Worm (Caenorhabditis elegans): ENCODE results near the gene sao-1.

sao-1 gene

DNA sequence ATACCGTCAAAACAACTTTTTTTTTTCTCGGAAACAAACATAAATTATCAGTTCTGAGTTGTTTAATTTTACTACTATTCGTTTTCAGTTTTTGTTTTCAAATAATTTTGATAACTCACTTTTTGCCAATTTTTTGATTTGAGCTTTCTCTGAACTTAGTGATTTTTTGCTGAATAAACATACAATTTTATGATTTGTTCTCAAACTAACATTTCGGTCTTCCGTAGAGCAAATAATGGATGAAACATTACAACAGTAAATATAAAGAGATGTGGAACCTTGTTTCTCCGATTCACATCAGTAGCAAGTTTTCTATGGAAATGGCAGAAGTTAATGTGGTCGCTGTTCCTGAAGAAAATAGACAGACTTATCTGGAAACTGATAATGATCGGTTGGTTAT, 14.0 kb upstream of the sao-1 start, which contains the start of gene R10D12.7:
Gene R10D12.7, plus strand, starts transcription at position 301 of the 400 bp plus-strand sequence.
- no peak for TF ChIP-seq rnt-1 (tag; optimal IDR thresholded peaks at IDR 0.05)
- no peak for TF ChIP-seq hlh-30 (tag; optimal IDR thresholded peaks at IDR 0.05; ENCODE audit: insufficient read depth)
- TF ChIP-seq Y22D7AL.16 (tag; optimal IDR thresholded peaks at IDR 0.05): no peak
- TF ChIP-seq F13H6.1 (tag; optimal IDR thresholded peaks at IDR 0.05): no peak
- no peak for TF ChIP-seq mec-3 (tag; optimal IDR thresholded peaks at IDR 0.05; ENCODE audit: borderline replicate concordance)
- TF ChIP-seq sox-2 (GFP tag; IDR thresholded peaks at IDR 0.05): no peak
- no peak for TF ChIP-seq fax-1 (tag; optimal IDR thresholded peaks at IDR 0.05)
- TF ChIP-seq ceh-30 (tag; optimal IDR thresholded peaks at IDR 0.05): no peak
- no peak for TF ChIP-seq hlh-8 (tag; optimal IDR thresholded peaks at IDR 0.05)
- no peak for TF ChIP-seq fkh-10 (GFP tag; optimal IDR thresholded peaks at IDR 0.05)

ce11 chrV:13953191-13953590, 10.5 kb upstream of the sao-1 start, which contains the start of gene R10D12.8:
R10D12.8 (minus strand) TSS chrV:13953291.
- TF ChIP-seq hlh-6 (tag; optimal IDR thresholded peaks at IDR 0.05) (no peak), unc-3 (GFP tag; conservative IDR thresholded peaks at IDR 0.05) (no peak), unc-3 (tag; optimal IDR thresholded peaks at IDR 0.05) (no peak), unc-55 (GFP tag; optimal IDR thresholded peaks at IDR 0.05) (no peak), ceh-6 (GFP tag; optimal IDR thresholded peaks at IDR 0.05) (no peak), odd-2 (tag; optimal IDR thresholded peaks at IDR 0.05) (no peak), pros-1 (tag; optimal IDR thresholded peaks at IDR 0.05) (no peak), ceh-9 (tag; optimal IDR thresholded peaks at IDR 0.05) (no peak), ets-4 (tag; optimal IDR thresholded peaks at IDR 0.05) (no peak), syd-9 (tag; optimal IDR thresholded peaks at IDR 0.05) (no peak), sox-4 (tag; optimal IDR thresholded peaks at IDR 0.05) (no peak), hlh-15 (tag; optimal IDR thresholded peaks at IDR 0.05) (no peak), madf-2 (tag; optimal IDR thresholded peaks at IDR 0.05) (no peak), lim-6 (tag; optimal IDR thresholded peaks at IDR 0.05) (no peak), sdc-2 (tag; optimal IDR thresholded peaks at IDR 0.05) (no peak), elt-4 (tag; optimal IDR thresholded peaks at IDR 0.05) (no peak), dmd-4 (tag; optimal IDR thresholded peaks at IDR 0.05; ENCODE audit: borderline replicate concordance) (no peak), ttx-3 (tag; optimal IDR thresholded peaks at IDR 0.05) (no peak)

- no peak for TF ChIP-seq eyg-1 (tag; optimal IDR thresholded peaks at IDR 0.05)
- TF ChIP-seq unc-3 (GFP tag; conservative IDR thresholded peaks at IDR 0.05): no peak
- no peak for TF ChIP-seq unc-3 (tag; optimal IDR thresholded peaks at IDR 0.05)
- TF ChIP-seq fkh-6 (tag; optimal IDR thresholded peaks at IDR 0.05): no peak
- no peak for TF ChIP-seq dve-1 (tag; optimal IDR thresholded peaks at IDR 0.05)
- no peak for TF ChIP-seq ceh-14 (tag; optimal IDR thresholded peaks at IDR 0.05)
- no peak for TF ChIP-seq ceh-19 (GFP tag; optimal IDR thresholded peaks at IDR 0.05)
- TF ChIP-seq ahr-1 (tag; optimal IDR thresholded peaks at IDR 0.05): no peak
- TF ChIP-seq pat-9 (tag; optimal IDR thresholded peaks at IDR 0.05): no peak
- TF ChIP-seq madf-2 (tag; optimal IDR thresholded peaks at IDR 0.05): no peak
- no peak for TF ChIP-seq ceh-45 (GFP tag; IDR thresholded peaks at IDR 0.05)
- TF ChIP-seq ceh-18 (tag; optimal IDR thresholded peaks at IDR 0.05): no peak
- no peak for TF ChIP-seq nfya-1 (tag; optimal IDR thresholded peaks at IDR 0.05)
- TF ChIP-seq pag-3 (tag; optimal IDR thresholded peaks at IDR 0.05; ENCODE audit: borderline replicate concordance): no peak
- no peak for TF ChIP-seq ceh-31 (tag; optimal IDR thresholded peaks at IDR 0.05)
Measured at ce11 chrV:13954056-13954455, 9.7 kb upstream of the sao-1 start, which contains the start of gene swt-6. swt-6 (plus strand) TSS chrV:13954356.

Measured in whole organism, late embryonic.